Worm (Caenorhabditis elegans) whole organism, midembryonic: ENCODE data around the gene ugt-66.

Experiments used
- T22C8.4 ChIP-seq: fragments of 200-800 bp; sonication (Bioruptor generic); IDR thresholded peaks from 2 replicates; pipeline ENCODE4 v1.3.6; 2022; ENCODE audit warnings: missing genetic modification characterization, missing compliant biosample characterization
- cog-1 ChIP-seq: sonication (generic microtip); optimal IDR thresholded peaks from 2 replicates; lab custom pipeline; 2016; ENCODE audit warnings: missing genetic modification characterization, missing compliant biosample characterization
- flt-1 ChIP-seq: fragments of 200-800 bp; sonication (Bioruptor generic); IDR thresholded peaks from 2 replicates; pipeline ENCODE4 v1.3.6; 2022; ENCODE audit warnings: missing genetic modification characterization, missing compliant biosample characterization
- klf-2 ChIP-seq: fragments of 200-800 bp; sonication (Bioruptor generic); conservative IDR thresholded peaks from 2 replicates; pipeline ENCODE4 v1.3.6; 2022; ENCODE audit warnings: missing genetic modification reagents, missing genetic modification characterization, missing compliant biosample characterization
- med-1 ChIP-seq: sonication (generic microtip); optimal IDR thresholded peaks from 2 replicates; lab custom pipeline; 2017; ENCODE audit warnings: missing genetic modification characterization, mild to moderate bottlenecking, missing compliant biosample characterization, antibody characterized with exemption, missing genetic modification reagents; ENCODE audit not compliant: insufficient read depth
- ref-1 ChIP-seq: fragments of 200-800 bp; sonication (Bioruptor generic); conservative IDR thresholded peaks from 2 replicates; pipeline ENCODE4 v1.3.6; 2022; ENCODE audit warnings: missing genetic modification reagents, missing genetic modification characterization, missing compliant biosample characterization
- tab-1 ChIP-seq: fragments of 200-800 bp; sonication (Bioruptor generic); IDR thresholded peaks from 2 replicates; pipeline ENCODE4 v1.3.6; 2022; ENCODE audit warnings: missing genetic modification characterization, missing compliant biosample characterization
- ztf-23 ChIP-seq: fragments of 200-800 bp; sonication (Bioruptor generic); IDR thresholded peaks from 2 replicates; pipeline ENCODE4 v1.3.6; 2022; ENCODE audit warnings: missing genetic modification reagents, missing genetic modification characterization, missing compliant biosample characterization
- ztf-29 ChIP-seq: fragments of 200-800 bp; sonication (Bioruptor generic); IDR thresholded peaks from 2 replicates; pipeline ENCODE4 v1.3.6; 2022; ENCODE audit warnings: missing genetic modification reagents, missing genetic modification characterization, missing compliant biosample characterization

The ugt-66 gene

DNA sequence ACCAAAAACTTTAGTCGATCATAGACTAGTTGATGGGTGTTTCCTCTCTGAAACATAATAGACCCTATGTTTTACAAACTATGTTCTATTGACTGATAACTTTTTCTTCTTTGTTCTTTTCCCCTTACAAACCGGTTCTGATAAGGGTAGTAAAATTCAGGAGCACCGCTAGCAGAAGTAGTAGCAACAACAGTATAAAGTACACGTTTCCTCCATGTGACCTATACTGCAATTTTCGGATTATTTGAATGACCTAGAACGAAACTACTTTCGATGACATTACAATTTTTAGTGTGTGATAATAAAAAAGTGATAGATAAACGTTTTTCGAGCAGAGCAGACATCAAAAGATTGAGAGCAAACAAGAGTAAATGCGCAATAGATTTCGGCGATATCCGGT, 14.1 kb downstream of the ugt-66 start:
- TF ChIP-seq ref-1 (GFP tag; lab: Robert Waterston, UW) (no peak), cog-1 (tag; lab: Kevin White, UChicago) (no peak), ztf-23 (GFP tag; lab: Robert Waterston, UW) (no peak), tab-1 (GFP tag; lab: Robert Waterston, UW) (no peak), med-1 (no peak)

DNA sequence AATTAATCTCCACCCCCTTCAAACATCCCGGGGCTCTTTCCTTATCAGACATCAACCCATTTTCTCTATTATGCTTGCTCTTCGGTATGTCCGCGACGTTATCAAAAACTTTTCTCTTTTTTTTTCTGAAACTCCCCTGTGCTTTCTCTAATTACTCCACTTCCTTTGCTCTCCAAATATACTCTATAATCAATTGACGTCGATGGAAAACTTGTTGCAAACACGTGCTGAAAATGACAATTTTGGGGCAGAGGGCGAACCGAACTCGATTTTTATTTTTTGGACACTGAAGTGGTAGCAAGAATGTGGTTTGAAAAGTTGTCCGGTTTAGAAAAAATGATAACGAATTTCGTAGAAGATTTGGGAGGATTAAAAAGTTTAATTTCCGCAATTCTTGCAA, 15.3 kb downstream of the ugt-66 start:
- TF ChIP-seq med-1 (no peak), tab-1 (GFP tag; lab: Robert Waterston, UW) (no peak)

DNA sequence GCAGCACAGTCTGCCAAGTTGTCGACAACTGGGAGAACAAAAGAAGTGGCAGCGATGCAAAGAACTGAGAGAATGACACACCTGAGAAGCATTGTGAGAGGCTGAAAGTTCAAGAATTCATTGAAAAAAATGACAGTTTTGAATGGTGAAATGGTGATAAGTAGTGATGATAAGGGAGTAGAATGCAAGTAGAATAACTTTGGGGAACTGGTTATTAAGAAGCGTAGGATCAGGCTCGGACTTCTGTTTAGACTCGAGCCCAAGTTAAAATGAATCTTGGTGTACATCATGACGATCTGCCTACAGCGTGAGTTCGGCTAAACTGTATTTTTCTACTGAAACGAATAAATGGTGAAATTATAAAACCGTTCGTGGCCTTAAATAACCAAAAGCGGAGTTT, 15.8 kb downstream of the ugt-66 start, which contains the start of gene F42A10.7:
F42A10.7 (minus strand) TSS at position 101 of the 400 bp plus-strand sequence.
- no peak for TF ChIP-seq ref-1 (GFP tag; lab: Robert Waterston, UW)
- TF ChIP-seq cog-1 (tag; lab: Kevin White, UChicago): no peak
- no peak for TF ChIP-seq med-1
- no peak for TF ChIP-seq ztf-23 (GFP tag; lab: Robert Waterston, UW)
- TF ChIP-seq ztf-29: no peak
- no peak for TF ChIP-seq T22C8.4
- TF ChIP-seq klf-2 (GFP tag; lab: Robert Waterston, UW): no peak
- TF ChIP-seq tab-1 (GFP tag; lab: Robert Waterston, UW): no peak
- no peak for TF ChIP-seq flt-1 (GFP tag; lab: Robert Waterston, UW)

DNA sequence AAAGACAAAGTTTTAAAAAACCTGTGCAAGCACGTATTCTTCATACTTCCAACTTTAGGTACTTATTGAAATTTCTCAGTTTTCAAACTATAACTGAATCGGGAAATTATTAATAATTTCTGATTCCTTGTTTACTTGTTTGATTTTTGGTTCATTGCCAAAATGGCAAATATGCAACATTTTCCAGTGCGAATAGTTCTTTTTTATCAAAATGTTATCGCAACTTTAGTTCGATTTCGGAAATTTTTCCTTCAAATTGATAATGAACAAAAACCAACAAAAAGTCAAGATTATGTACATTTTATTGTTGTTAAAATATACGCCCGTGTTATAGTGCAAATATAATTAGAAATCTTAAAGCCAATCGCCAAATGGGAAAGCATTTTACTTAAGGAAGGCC, 16.7 kb downstream of the ugt-66 start:
- TF ChIP-seq tab-1 (GFP tag; lab: Robert Waterston, UW) (no peak), ref-1 (GFP tag; lab: Robert Waterston, UW) (no peak), ztf-29 (no peak), klf-2 (GFP tag; lab: Robert Waterston, UW) (no peak), med-1 (no peak), ztf-23 (GFP tag; lab: Robert Waterston, UW) (no peak), cog-1 (tag; lab: Kevin White, UChicago) (no peak), flt-1 (GFP tag; lab: Robert Waterston, UW) (no peak)

- no peak for TF ChIP-seq tab-1 (GFP tag; lab: Robert Waterston, UW)
- no peak for TF ChIP-seq cog-1 (tag; lab: Kevin White, UChicago)
- no peak for TF ChIP-seq klf-2 (GFP tag; lab: Robert Waterston, UW)
- TF ChIP-seq med-1: no peak
- TF ChIP-seq T22C8.4: no peak
- no peak for TF ChIP-seq ztf-29
- no peak for TF ChIP-seq ref-1 (GFP tag; lab: Robert Waterston, UW)
- no peak for TF ChIP-seq flt-1 (GFP tag; lab: Robert Waterston, UW)
- TF ChIP-seq ztf-23 (GFP tag; lab: Robert Waterston, UW): no peak
Measured at ce11 chrIII:6176761-6177160, 17.6 kb downstream of the ugt-66 start, which contains the start of gene F42A10.6. Gene F42A10.6 (minus strand): TSS chrIII:6176861.

DNA sequence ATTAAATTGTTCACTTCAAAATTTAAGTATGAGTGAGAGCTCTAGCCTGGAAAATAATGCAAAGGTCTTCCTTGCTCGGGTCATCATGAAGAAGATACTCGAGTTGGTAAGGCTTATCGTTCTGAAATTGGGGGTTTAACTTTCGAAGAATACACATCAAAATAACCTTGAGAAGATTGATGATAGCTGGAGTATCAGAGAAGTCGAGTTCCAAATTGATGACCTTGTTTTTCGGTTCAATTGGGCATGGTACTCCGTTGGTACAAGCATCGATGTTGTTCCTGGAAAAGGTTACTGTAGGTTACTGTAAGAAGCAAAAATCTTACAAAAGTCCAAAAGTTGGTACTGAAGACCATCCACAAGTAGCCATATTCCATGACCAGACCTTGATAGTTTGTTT, 18.2 kb downstream of the ugt-66 start:
- no peak for TF ChIP-seq cog-1 (tag; lab: Kevin White, UChicago)

ce11 chrIII:6173020-6173597, 21.3 kb downstream of the ugt-66 start, which contains the start of the genes abcf-3 and F42A10.5:
Gene abcf-3 (plus strand): TSS chrIII:6173403.
Gene F42A10.5 (minus strand): TSS chrIII:6173477.
- TF ChIP-seq flt-1 (GFP tag; lab: Robert Waterston, UW) (0 out of 2 replicates have a peak, but pooled peaks have one; percentile 45), tab-1 (GFP tag; lab: Robert Waterston, UW) (no peak), cog-1 (tag; lab: Kevin White, UChicago) (no peak), med-1 (no peak), klf-2 (GFP tag; lab: Robert Waterston, UW) (no peak), T22C8.4 (no peak), ref-1 (GFP tag; lab: Robert Waterston, UW) (no peak), ztf-23 (GFP tag; lab: Robert Waterston, UW) (no peak), ztf-29 (no peak)

ce11 chrIII:6170038-6170437, 24.3 kb downstream of the ugt-66 start:
- TF ChIP-seq ztf-29 (no peak), tab-1 (GFP tag; lab: Robert Waterston, UW) (no peak), flt-1 (GFP tag; lab: Robert Waterston, UW) (no peak), T22C8.4 (no peak), med-1 (no peak), ref-1 (GFP tag; lab: Robert Waterston, UW) (no peak), ztf-23 (GFP tag; lab: Robert Waterston, UW) (no peak), klf-2 (GFP tag; lab: Robert Waterston, UW) (no peak), cog-1 (tag; lab: Kevin White, UChicago) (no peak)

ce11 chrIII:6168497-6169227, 25.7 kb downstream of the ugt-66 start, which contains the start of gene efk-1:
Gene efk-1 (minus strand): TSS chrIII:6168547.
- TF ChIP-seq tab-1 (GFP tag; lab: Robert Waterston, UW) (no peak), cog-1 (tag; lab: Kevin White, UChicago) (no peak), med-1 (no peak), flt-1 (GFP tag; lab: Robert Waterston, UW) (no peak), ztf-23 (GFP tag; lab: Robert Waterston, UW) (no peak), ztf-29 (no peak), klf-2 (GFP tag; lab: Robert Waterston, UW) (no peak), T22C8.4 (no peak), ref-1 (GFP tag; lab: Robert Waterston, UW) (no peak)

ce11 chrIII:6166634-6167033, 27.7 kb downstream of the ugt-66 start:
- TF ChIP-seq ztf-23 (GFP tag; lab: Robert Waterston, UW) (no peak), tab-1 (GFP tag; lab: Robert Waterston, UW) (no peak), klf-2 (GFP tag; lab: Robert Waterston, UW) (no peak), T22C8.4 (no peak), ref-1 (GFP tag; lab: Robert Waterston, UW) (no peak), ztf-29 (no peak)
